Worm (Caenorhabditis elegans) whole organism, L2 larva: Measurements from ENCODE around the gene slc-9B.1.

Source experiments
- alr-1 ChIP-seq: fragments of 150-350 bp; optimal IDR thresholded peaks from 2 replicates; lab custom pipeline; 2014; ENCODE audit warnings: missing biosample characterization, missing genetic modification characterization
- ama-1 ChIP-seq: fragments of 150-350 bp; optimal IDR thresholded peaks from 2 replicates; lab custom pipeline; 2018; ENCODE audit warnings: inconsistent platforms
- blmp-1 ChIP-seq: sonication (generic microtip); optimal IDR thresholded peaks from 2 replicates; lab custom pipeline; 2017; ENCODE audit warnings: missing genetic modification characterization, mild to moderate bottlenecking, missing compliant biosample characterization, antibody characterized with exemption, moderate library complexity; ENCODE audit not compliant: insufficient read depth
- ceh-16 ChIP-seq: fragments of 150-350 bp; optimal IDR thresholded peaks from 2 replicates; lab custom pipeline; 2014; ENCODE audit warnings: missing biosample characterization, missing genetic modification characterization
- elt-1 ChIP-seq: fragments of 150-350 bp; optimal IDR thresholded peaks from 2 replicates; lab custom pipeline; 2014; ENCODE audit warnings: missing biosample characterization, missing genetic modification characterization
- lin-39 ChIP-seq: fragments of 150-350 bp; optimal IDR thresholded peaks from 2 replicates; lab custom pipeline; 2014; ENCODE audit warnings: missing biosample characterization, missing genetic modification reagents, missing genetic modification characterization
- nhr-12 ChIP-seq: fragments of 150-350 bp; optimal IDR thresholded peaks from 2 replicates; lab custom pipeline; 2014; ENCODE audit warnings: missing biosample characterization, missing genetic modification characterization
- nhr-77 ChIP-seq: fragments of 150-350 bp; optimal IDR thresholded peaks from 2 replicates; lab custom pipeline; 2014; ENCODE audit warnings: missing biosample characterization, missing genetic modification characterization
- skn-1 ChIP-seq: sonication (generic microtip); optimal IDR thresholded peaks from 2 replicates; lab custom pipeline; 2017; ENCODE audit warnings: missing biosample characterization, missing genetic modification characterization

DNA sequence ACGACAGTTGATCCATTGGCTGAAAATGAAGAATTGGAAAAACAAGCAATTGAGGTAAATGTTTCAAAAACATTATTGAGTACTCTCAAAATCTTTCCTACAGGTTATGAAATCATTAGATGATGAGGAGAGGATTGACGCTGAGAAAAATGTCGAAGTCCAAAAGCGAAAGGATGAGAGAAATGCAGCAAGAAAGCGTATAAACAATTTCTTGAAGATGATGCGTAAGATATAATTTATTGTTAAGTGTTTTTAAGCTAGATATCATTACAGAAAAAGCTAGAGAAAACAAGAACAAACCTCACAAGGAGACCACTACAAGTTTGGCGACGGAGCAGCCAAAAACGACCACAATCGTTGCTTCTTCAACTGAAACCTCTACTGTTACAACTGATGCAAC lies 40.3 kb downstream of the slc-9B.1 start:
- TF ChIP-seq blmp-1 (tag; lab: Kevin White, UChicago) (no peak), ama-1 (lab: Kevin White, UChicago) (no peak), elt-1 (tag; lab: Kevin White, UChicago) (no peak), nhr-12 (tag; lab: Kevin White, UChicago) (no peak), skn-1 (tag; lab: Kevin White, UChicago) (no peak), ceh-16 (tag; lab: Kevin White, UChicago) (no peak), lin-39 (tag; lab: Kevin White, UChicago) (no peak), nhr-77 (tag; lab: Kevin White, UChicago) (no peak), alr-1 (tag; lab: Kevin White, UChicago) (no peak)
